Worm (Caenorhabditis elegans) whole organism, dauer: ENCODE data around the gene C03B1.3.

Experiments used
- unc-62 ChIP-seq: sonication (generic microtip); optimal IDR thresholded peaks from 2 replicates; lab custom pipeline; 2017; ENCODE audit warnings: missing biosample characterization, missing genetic modification reagents, missing genetic modification characterization

C03B1.3 gene

ce11 chrX:6365715-6366114, at the start of gene C03B1.3:
Gene C03B1.3, plus strand, starts transcription at chrX:6366015.
- TF ChIP-seq unc-62 (GFP tag; lab: Kevin White, UChicago) = no peak

DNA sequence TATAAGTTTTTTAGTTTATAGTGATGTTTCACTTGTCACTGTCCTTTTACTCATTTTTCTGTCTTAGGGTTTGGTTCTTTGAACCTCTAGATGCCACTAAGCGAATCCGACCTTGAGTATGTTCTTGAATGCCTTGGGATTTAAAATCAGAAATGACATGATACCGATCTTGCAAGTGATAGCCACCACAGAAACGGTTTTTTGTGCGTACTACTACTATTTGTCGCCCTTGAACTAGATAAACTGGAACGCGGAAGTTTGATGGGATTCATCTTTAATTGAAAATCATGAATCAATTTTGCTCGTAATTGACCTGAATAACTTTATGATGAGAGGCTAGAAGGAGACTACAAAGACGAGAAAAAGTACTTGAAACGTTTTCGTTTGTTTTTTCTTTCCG, 47.0 kb upstream of the C03B1.3 start:
- TF ChIP-seq unc-62 (GFP tag; lab: Kevin White, UChicago) = no peak

DNA sequence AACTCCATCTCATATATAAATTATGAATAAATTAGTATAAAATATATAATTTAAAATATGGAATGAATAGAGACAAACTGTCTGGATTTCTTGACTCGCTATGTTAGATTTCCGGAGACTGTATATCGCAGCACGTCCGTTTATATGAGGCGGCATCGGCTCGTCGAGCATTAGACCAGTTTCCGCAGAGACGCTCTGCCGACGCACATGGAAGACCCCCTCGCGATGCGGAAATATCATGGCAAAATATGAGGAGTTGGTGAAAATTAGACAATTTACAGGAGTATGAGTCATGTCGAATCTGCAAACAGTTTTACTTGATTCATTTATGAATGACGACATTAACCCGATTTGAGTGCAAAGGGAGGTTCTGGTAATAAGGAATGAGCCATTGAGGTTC, 46.3 kb upstream of the C03B1.3 start, which contains the start of gene chtb-3:
chtb-3 (minus strand) TSS at position 101 of the 400 bp plus-strand sequence.
- no peak for TF ChIP-seq unc-62 (GFP tag; lab: Kevin White, UChicago)

ce11 chrX:6320887-6321286, 44.9 kb upstream of the C03B1.3 start:
- TF ChIP-seq unc-62 (GFP tag; lab: Kevin White, UChicago) = no peak

DNA sequence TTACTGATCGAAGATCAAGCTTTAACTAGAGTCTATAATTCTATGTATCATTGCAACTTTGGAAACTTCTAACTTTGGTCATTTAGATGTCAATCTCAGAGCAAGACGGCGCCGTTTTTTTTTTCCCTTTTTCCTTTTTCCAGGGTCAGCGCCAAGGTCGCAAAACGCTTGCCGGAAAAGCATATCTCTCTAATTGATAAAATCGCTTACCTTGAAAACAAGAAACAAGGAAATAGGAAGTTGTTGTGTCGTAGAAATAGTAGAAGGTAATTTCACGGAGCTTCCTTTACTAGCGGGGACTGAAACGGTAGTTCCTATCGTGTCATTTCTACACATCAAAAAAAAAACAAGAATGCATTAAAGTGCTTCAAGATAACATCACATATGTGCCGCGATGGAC, 44.4 kb upstream of the C03B1.3 start:
- no peak for TF ChIP-seq unc-62 (GFP tag; lab: Kevin White, UChicago)

- no peak for TF ChIP-seq unc-62 (GFP tag; lab: Kevin White, UChicago)
Measured at ce11 chrX:6323129-6323528, 42.7 kb upstream of the C03B1.3 start, which contains the start of gene col-167. Gene col-167, plus strand, starts transcription at chrX:6323488.

DNA sequence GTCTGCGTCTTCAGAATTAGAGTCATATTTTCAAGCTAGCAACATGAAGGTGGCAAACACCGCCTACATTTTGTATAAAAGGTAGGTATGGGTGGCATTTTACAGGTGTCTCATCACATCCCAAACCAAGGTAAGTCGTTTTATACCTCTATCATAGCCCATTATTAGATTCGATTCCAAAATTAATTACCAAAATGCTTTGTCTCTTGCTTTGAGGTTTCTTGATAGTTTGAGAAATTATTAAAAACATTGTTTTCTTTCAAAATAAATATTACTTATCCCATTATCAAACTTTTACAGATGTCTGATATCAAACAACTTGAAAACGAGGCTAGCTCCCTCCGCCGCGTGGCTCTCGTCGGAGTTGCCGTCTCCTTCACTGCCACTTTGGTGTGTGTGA, 39.7 kb upstream of the C03B1.3 start, which contains the start of gene col-168:
col-168 (plus strand) TSS at position 301 of the 400 bp plus-strand sequence.
- TF ChIP-seq unc-62 (GFP tag; lab: Kevin White, UChicago) = no peak

ce11 chrX:6328860-6329259, 37.0 kb upstream of the C03B1.3 start, which contains the start of gene col-169:
Gene col-169, plus strand, starts transcription at chrX:6329160.
- TF ChIP-seq unc-62 (GFP tag; lab: Kevin White, UChicago) = no peak

DNA sequence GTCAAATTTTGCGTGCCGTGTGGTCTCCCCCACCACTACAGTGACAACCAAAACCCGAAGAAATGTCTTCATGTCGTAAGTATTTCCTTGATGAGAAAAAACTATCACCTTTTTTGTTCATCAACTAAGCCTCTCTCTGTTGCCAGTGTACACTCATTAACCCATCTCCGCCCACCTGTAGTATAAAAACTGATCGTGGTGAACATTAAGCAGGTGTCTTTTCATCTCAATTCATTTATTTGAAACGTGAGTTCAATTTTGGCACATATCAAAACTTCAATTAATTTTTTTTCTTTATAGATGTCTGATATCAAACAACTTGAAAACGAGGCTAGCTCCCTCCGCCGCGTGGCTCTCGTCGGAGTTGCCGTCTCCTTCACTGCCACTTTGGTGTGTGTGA, 34.4 kb upstream of the C03B1.3 start, which contains the start of gene col-170:
col-170 (plus strand) TSS at position 301 of the 400 bp plus-strand sequence.
- TF ChIP-seq unc-62 (GFP tag; lab: Kevin White, UChicago) = no peak

ce11 chrX:6333998-6334397, 31.8 kb upstream of the C03B1.3 start, which contains the start of gene col-171:
Gene col-171, plus strand, starts transcription at chrX:6334298.
- TF ChIP-seq unc-62 (GFP tag; lab: Kevin White, UChicago) = no peak

- no peak for TF ChIP-seq unc-62 (GFP tag; lab: Kevin White, UChicago)
Measured at ce11 chrX:6334602-6335001, 31.2 kb upstream of the C03B1.3 start.

DNA sequence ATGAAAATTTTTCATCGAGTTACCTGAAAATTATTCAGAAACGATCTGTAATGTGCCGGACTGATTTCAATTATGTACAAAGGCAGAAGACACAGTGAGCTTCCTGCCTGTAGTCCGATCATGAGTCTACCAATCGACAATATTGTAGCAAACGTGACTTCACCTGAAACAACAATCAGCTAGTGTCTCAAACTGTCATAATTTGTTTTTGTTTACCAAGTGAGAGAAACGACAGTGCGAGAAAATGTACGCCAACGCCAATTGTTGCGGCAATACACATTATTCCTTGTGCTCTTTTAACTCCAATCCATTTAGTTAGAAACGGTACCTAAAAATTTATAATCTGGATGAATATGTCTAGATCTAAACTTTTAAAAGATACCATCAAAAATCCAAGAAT, 28.5 kb upstream of the C03B1.3 start:
- TF ChIP-seq unc-62 (GFP tag; lab: Kevin White, UChicago) = no peak

ce11 chrX:6337951-6338350, 27.9 kb upstream of the C03B1.3 start, which contains the start of gene C03B1.13:
Gene C03B1.13, minus strand, starts transcription at chrX:6338051.
- TF ChIP-seq unc-62 (GFP tag; lab: Kevin White, UChicago) = no peak

- no peak for TF ChIP-seq unc-62 (GFP tag; lab: Kevin White, UChicago)
Measured at ce11 chrX:6338446-6338845, 27.4 kb upstream of the C03B1.3 start.

ce11 chrX:6341513-6341912, 24.3 kb upstream of the C03B1.3 start, which contains the start of gene C03B1.7:
Gene C03B1.7, plus strand, starts transcription at chrX:6341813.
- TF ChIP-seq unc-62 (GFP tag; lab: Kevin White, UChicago) = no peak

DNA sequence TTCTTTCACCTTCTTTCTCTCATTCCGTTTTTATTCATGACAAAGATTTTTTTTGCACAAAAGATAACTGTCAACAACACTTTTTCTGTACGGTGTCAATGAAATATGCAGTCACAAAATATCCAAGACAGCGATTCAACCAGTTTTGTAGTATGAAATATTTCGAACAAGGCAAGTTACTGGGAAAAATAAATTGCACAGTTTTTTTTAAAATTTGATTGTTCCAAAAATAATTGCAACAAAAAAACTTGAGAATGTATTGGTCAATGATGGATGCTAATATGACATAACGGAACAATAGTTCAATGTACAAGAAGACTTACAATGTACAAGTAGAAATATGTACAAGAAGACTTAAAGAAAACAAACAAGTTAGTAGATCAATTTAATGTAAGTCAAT, 20.0 kb upstream of the C03B1.3 start:
- no peak for TF ChIP-seq unc-62 (GFP tag; lab: Kevin White, UChicago)

DNA sequence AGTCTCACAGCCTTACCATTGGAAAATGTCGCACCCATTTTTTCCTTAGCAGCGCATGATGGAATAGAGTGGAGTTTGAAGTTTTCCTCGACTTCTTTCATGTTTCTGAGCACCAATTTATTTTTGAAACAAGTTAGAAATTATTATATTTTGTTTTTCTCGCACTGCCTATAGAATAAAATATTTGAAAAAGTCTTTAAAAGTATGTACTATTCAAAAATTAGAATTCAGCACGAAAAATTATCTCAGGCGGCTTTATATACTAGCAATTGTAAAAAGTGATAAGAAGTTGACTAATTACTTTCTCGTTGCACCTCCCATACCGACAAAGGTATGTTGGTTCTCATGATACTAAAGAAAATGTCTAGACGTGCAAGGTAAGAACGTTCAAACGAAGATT, 18.8 kb upstream of the C03B1.3 start, which contains the start of gene C03B1.9:
C03B1.9 (minus strand) TSS at position 101 of the 400 bp plus-strand sequence.
- no peak for TF ChIP-seq unc-62 (GFP tag; lab: Kevin White, UChicago)
